Fruit fly (Drosophila melanogaster): ENCODE results near the gene orion.

DNA sequence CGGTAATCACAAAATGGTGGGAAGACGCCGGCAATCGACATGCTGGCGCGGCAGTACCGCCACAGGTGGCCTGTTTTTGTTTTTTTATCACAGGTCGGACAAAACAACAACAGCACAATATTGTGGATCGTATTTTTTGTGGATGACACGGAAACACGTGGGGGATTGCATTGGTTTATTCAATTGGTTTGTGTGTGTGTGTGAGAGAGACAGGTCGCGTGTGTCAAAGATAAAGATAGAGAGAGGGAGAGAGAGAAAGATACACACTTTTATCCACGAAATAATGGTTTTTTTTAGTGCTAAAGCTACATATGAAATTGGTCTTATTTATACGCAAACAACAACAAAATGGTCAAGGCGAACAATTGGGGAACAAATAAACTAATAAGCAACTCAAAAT, 12.3 kb upstream of the orion start:
- TF ChIP-seq h (GFP tag; optimal IDR thresholded peaks at IDR 0.05) (no peak), Dfd (GFP tag; optimal IDR thresholded peaks at IDR 0.05) (no peak), brk (GFP tag; optimal IDR thresholded peaks at IDR 0.05) (no peak), HLH106 (tag; optimal IDR thresholded peaks at IDR 0.05) (no peak), usp (GFP tag; optimal IDR thresholded peaks at IDR 0.05) (no peak), Hr78 (GFP tag; optimal IDR thresholded peaks at IDR 0.05) (no peak), sage (GFP tag; optimal IDR thresholded peaks at IDR 0.05) (no peak), N (GFP tag; optimal IDR thresholded peaks at IDR 0.05) (no peak), Hr83 (GFP tag; optimal IDR thresholded peaks at IDR 0.05; ENCODE audit: poor library complexity, severe bottlenecking) (no peak), pan (optimal IDR thresholded peaks at IDR 0.05) (no peak)

All from whole organism, wandering third instar larva.